Fruit fly (Drosophila melanogaster) whole organism, prepupa: ENCODE results near the gene Zmynd8.
A peak's percentile ranks its signal among the peaks of the same experiment; 100 is the strongest.

Source experiments
- CG10631 ChIP-seq: fragments of 200-800 bp; sonication (Bioruptor generic); optimal IDR thresholded peaks from 2 replicates; lab custom pipeline; 2016; ENCODE audit warnings: missing biosample characterization, missing genetic modification characterization
- CG11294 ChIP-seq: fragments of 200-800 bp; sonication (Bioruptor generic); IDR thresholded peaks from 2 replicates; pipeline ENCODE4 v1.3.6; 2022; ENCODE audit warnings: missing biosample characterization, missing genetic modification characterization
- CG11762 ChIP-seq: fragments of 200-800 bp; sonication (Bioruptor generic); optimal IDR thresholded peaks from 3 replicates; lab custom pipeline; 2016; ENCODE audit warnings: missing biosample characterization, missing genetic modification characterization; ENCODE audit not compliant: insufficient read depth
- CG11902 ChIP-seq: fragments of 200-800 bp; sonication (Bioruptor generic); optimal IDR thresholded peaks from 3 replicates; lab custom pipeline; 2016; ENCODE audit warnings: missing biosample characterization, missing genetic modification characterization
- CG1621 ChIP-seq: fragments of 200-800 bp; sonication (Bioruptor generic); optimal IDR thresholded peaks from 3 replicates; lab custom pipeline; 2018; ENCODE audit warnings: missing biosample characterization, mild to moderate bottlenecking, missing genetic modification characterization
- CG16779 ChIP-seq: fragments of 200-800 bp; sonication (Bioruptor generic); optimal IDR thresholded peaks from 3 replicates; lab custom pipeline; 2017; ENCODE audit warnings: missing biosample characterization, mild to moderate bottlenecking, missing genetic modification characterization
- CG3032 ChIP-seq: fragments of 200-800 bp; optimal IDR thresholded peaks from 2 replicates; lab custom pipeline; 2019; ENCODE audit warnings: missing biosample characterization, mild to moderate bottlenecking, missing genetic modification characterization, moderate library complexity
- CG32006 ChIP-seq: fragments of 200-800 bp; sonication (Bioruptor generic); optimal IDR thresholded peaks from 3 replicates; lab custom pipeline; 2017; ENCODE audit warnings: missing biosample characterization, mild to moderate bottlenecking, missing genetic modification characterization
- CG34406 ChIP-seq: fragments of 200-800 bp; sonication (Bioruptor generic); optimal IDR thresholded peaks from 3 replicates; lab custom pipeline; 2016; ENCODE audit warnings: missing biosample characterization, missing genetic modification characterization
- CG6163 ChIP-seq: fragments of 200-800 bp; sonication (Bioruptor generic); IDR thresholded peaks from 3 replicates; pipeline ENCODE4 v1.3.6; 2022; ENCODE audit warnings: missing biosample characterization, missing genetic modification characterization
- CG6276 ChIP-seq: fragments of 200-800 bp; sonication (Bioruptor generic); optimal IDR thresholded peaks from 2 replicates; lab custom pipeline; 2017; ENCODE audit warnings: missing biosample characterization, mild to moderate bottlenecking, missing genetic modification characterization
- CG6792 ChIP-seq: fragments of 200-800 bp; sonication (Bioruptor generic); optimal IDR thresholded peaks from 3 replicates; lab custom pipeline; 2016; ENCODE audit warnings: missing biosample characterization, missing genetic modification characterization
- CG6808 ChIP-seq: fragments of 200-800 bp; sonication (Bioruptor generic); optimal IDR thresholded peaks from 3 replicates; lab custom pipeline; 2017; ENCODE audit warnings: missing biosample characterization, missing genetic modification characterization, mild to moderate bottlenecking, moderate library complexity, missing genetic modification reagents
- CG7368 ChIP-seq: fragments of 200-800 bp; sonication (Bioruptor generic); optimal IDR thresholded peaks from 3 replicates; lab custom pipeline; 2016; ENCODE audit warnings: missing biosample characterization, missing genetic modification characterization
- CG8319 ChIP-seq: fragments of 200-800 bp; sonication (Bioruptor generic); optimal IDR thresholded peaks from 3 replicates; lab custom pipeline; 2016; ENCODE audit warnings: missing biosample characterization, missing genetic modification characterization
- CG9139 ChIP-seq: fragments of 200-800 bp; sonication (Bioruptor generic); optimal IDR thresholded peaks from 3 replicates; lab custom pipeline; 2017; ENCODE audit warnings: missing biosample characterization, mild to moderate bottlenecking, missing genetic modification characterization
- Eip75B ChIP-seq: fragments of 200-800 bp; sonication (Bioruptor generic); optimal IDR thresholded peaks from 3 replicates; lab custom pipeline; 2016; ENCODE audit warnings: missing biosample characterization, missing genetic modification characterization
- Eip78C ChIP-seq: fragments of 200-800 bp; sonication (Bioruptor generic); peaks from one replicate; lab custom pipeline; 2016; ENCODE audit warnings: missing biosample characterization, missing genetic modification characterization
- Eip93F ChIP-seq: fragments of 200-800 bp; sonication (Bioruptor generic); optimal IDR thresholded peaks from 2 replicates; lab custom pipeline; 2016; ENCODE audit warnings: missing biosample characterization, mild to moderate bottlenecking, missing genetic modification characterization
- Ets21C ChIP-seq: fragments of 200-800 bp; sonication (Bioruptor generic); optimal IDR thresholded peaks from 3 replicates; lab custom pipeline; 2016; ENCODE audit warnings: missing biosample characterization, missing genetic modification characterization
- Ets96B ChIP-seq: fragments of 200-800 bp; optimal IDR thresholded peaks from 2 replicates; lab custom pipeline; 2019; ENCODE audit warnings: missing biosample characterization, mild to moderate bottlenecking, missing genetic modification characterization, moderate library complexity
- Gug ChIP-seq: fragments of 200-800 bp; sonication (Bioruptor generic); IDR thresholded peaks from 2 replicates; pipeline ENCODE4 v1.3.6; 2022; ENCODE audit warnings: missing biosample characterization, missing genetic modification characterization
- Hr38 ChIP-seq: sonication (Bioruptor generic); optimal IDR thresholded peaks from 2 replicates; lab custom pipeline; 2016; ENCODE audit warnings: missing biosample characterization, missing genetic modification characterization
- Hr39 ChIP-seq: fragments of 200-800 bp; sonication (Bioruptor generic); optimal IDR thresholded peaks from 2 replicates; lab custom pipeline; 2016; ENCODE audit warnings: missing biosample characterization, missing genetic modification characterization
- Hr4 ChIP-seq: fragments of 200-800 bp; sonication (Bioruptor generic); optimal IDR thresholded peaks from 3 replicates; lab custom pipeline; 2016; ENCODE audit warnings: missing biosample characterization, missing genetic modification characterization
- Lpt ChIP-seq: fragments of 200-800 bp; sonication (Bioruptor generic); optimal IDR thresholded peaks from 3 replicates; lab custom pipeline; 2016; ENCODE audit warnings: missing biosample characterization, missing genetic modification characterization
- Met ChIP-seq: fragments of 200-800 bp; sonication (Bioruptor generic); optimal IDR thresholded peaks from 3 replicates; lab custom pipeline; 2016; ENCODE audit warnings: missing biosample characterization, missing genetic modification characterization
- OdsH ChIP-seq: fragments of 200-800 bp; sonication (Bioruptor generic); optimal IDR thresholded peaks from 3 replicates; lab custom pipeline; 2016; ENCODE audit warnings: missing biosample characterization, missing genetic modification characterization
- Smox ChIP-seq: fragments of 200-800 bp; sonication (Bioruptor generic); optimal IDR thresholded peaks from 3 replicates; lab custom pipeline; 2016; ENCODE audit warnings: missing biosample characterization, missing genetic modification characterization
- Sox102F ChIP-seq: fragments of 200-800 bp; sonication (Bioruptor generic); optimal IDR thresholded peaks from 2 replicates; lab custom pipeline; 2016; ENCODE audit warnings: missing biosample characterization, mild to moderate bottlenecking, missing genetic modification characterization
- Sox14 ChIP-seq: fragments of 200-800 bp; sonication (Bioruptor generic); optimal IDR thresholded peaks from 3 replicates; lab custom pipeline; 2016; ENCODE audit warnings: missing biosample characterization, missing genetic modification characterization
- Sox15 ChIP-seq: fragments of 200-800 bp; sonication (Bioruptor generic); optimal IDR thresholded peaks from 3 replicates; lab custom pipeline; 2016; ENCODE audit warnings: missing biosample characterization, missing genetic modification characterization
- acj6 ChIP-seq: fragments of 200-800 bp; sonication (Bioruptor generic); optimal IDR thresholded peaks from 3 replicates; lab custom pipeline; 2016; ENCODE audit warnings: missing biosample characterization, missing genetic modification characterization
- cyc ChIP-seq: fragments of 200-800 bp; sonication (Bioruptor generic); optimal IDR thresholded peaks from 3 replicates; lab custom pipeline; 2016; ENCODE audit warnings: missing biosample characterization, missing genetic modification characterization
- dac ChIP-seq: fragments of 200-800 bp; sonication (Bioruptor generic); optimal IDR thresholded peaks from 2 replicates; lab custom pipeline; 2017; ENCODE audit warnings: missing biosample characterization, mild to moderate bottlenecking, missing genetic modification characterization
- dsx ChIP-seq: fragments of 200-800 bp; optimal IDR thresholded peaks from 3 replicates; lab custom pipeline; 2019; ENCODE audit warnings: missing biosample characterization, mild to moderate bottlenecking, missing genetic modification characterization, moderate library complexity; ENCODE audit not compliant: poor library complexity, severe bottlenecking
- esn ChIP-seq: fragments of 200-800 bp; sonication (Bioruptor generic); optimal IDR thresholded peaks from 2 replicates; lab custom pipeline; 2016; ENCODE audit warnings: missing biosample characterization, mild to moderate bottlenecking, missing genetic modification characterization, moderate library complexity
- fd59A ChIP-seq: fragments of 200-800 bp; sonication (Bioruptor generic); optimal IDR thresholded peaks from 2 replicates; lab custom pipeline; 2017; ENCODE audit warnings: missing biosample characterization, mild to moderate bottlenecking, missing genetic modification characterization, missing genetic modification reagents
- fd85E ChIP-seq: fragments of 200-800 bp; sonication (Bioruptor generic); optimal IDR thresholded peaks from 3 replicates; lab custom pipeline; 2016; ENCODE audit warnings: missing biosample characterization, missing genetic modification characterization
- fkh ChIP-seq: fragments of 200-800 bp; sonication (Bioruptor generic); optimal IDR thresholded peaks from 3 replicates; lab custom pipeline; 2017; ENCODE audit warnings: missing biosample characterization, mild to moderate bottlenecking, missing genetic modification characterization, moderate library complexity
- net ChIP-seq: fragments of 200-800 bp; sonication (Bioruptor generic); optimal IDR thresholded peaks from 3 replicates; lab custom pipeline; 2016; ENCODE audit warnings: missing biosample characterization, missing genetic modification characterization
- pdm3 ChIP-seq: fragments of 200-800 bp; sonication (Bioruptor generic); optimal IDR thresholded peaks from 3 replicates; lab custom pipeline; 2016; ENCODE audit warnings: missing biosample characterization, missing genetic modification characterization
- spab ChIP-seq: fragments of 200-800 bp; sonication (Bioruptor generic); optimal IDR thresholded peaks from 2 replicates; lab custom pipeline; 2017; ENCODE audit warnings: missing biosample characterization, mild to moderate bottlenecking, missing genetic modification characterization, missing genetic modification reagents
- ss ChIP-seq, 2 experiments: fragments of 200-800 bp; sonication (Bioruptor generic); optimal IDR thresholded peaks; 2 replicates in 1 of 2; 3 replicates in 1 of 2; lab custom pipeline; 2017 to 2018; ENCODE audit warnings: mild to moderate bottlenecking in 2 of 2, missing biosample characterization in 2 of 2, missing genetic modification characterization in 2 of 2, moderate library complexity in 1 of 2
- svp ChIP-seq: fragments of 200-800 bp; sonication (Bioruptor generic); peaks from one replicate; lab custom pipeline; 2016; ENCODE audit warnings: missing biosample characterization, missing genetic modification characterization
- vri ChIP-seq: fragments of 200-800 bp; sonication (Bioruptor generic); optimal IDR thresholded peaks from 3 replicates; lab custom pipeline; 2016; ENCODE audit warnings: missing biosample characterization, mild to moderate bottlenecking, missing genetic modification characterization

Zmynd8 gene

dm6 chr3R:31688671-31689642, 19.7 kb downstream of the Zmynd8 start (continued):
- TF ChIP-seq fd85E (no peak), CG16779 (no peak), Sox15 (GFP tag; lab: Kevin White, UChicago) (peak; percentile 42), net (GFP tag; lab: Kevin White, UChicago) (peak; percentile 47), Sox102F (GFP tag; lab: Kevin White, UChicago) (peak; percentile 54), Met (peak; percentile 63), CG11762 (GFP tag; lab: Kevin White, UChicago) (peak; percentile 39), CG7368 (GFP tag; lab: Kevin White, UChicago) (peak; percentile 44), CG3032 (peak; percentile 45), CG11294 (GFP tag; lab: Robert Waterston, UW) (no peak), Gug (no peak), pdm3 (peak; percentile 67), Hr39 (GFP tag; lab: Kevin White, UChicago) (peak; percentile 58), Lpt (GFP tag; lab: Kevin White, UChicago) (no peak), fkh (GFP tag; lab: Kevin White, UChicago) (no peak), Sox14 (peak; percentile 38), Hr4 (peak; percentile 70), CG6808 (GFP tag; lab: Kevin White, UChicago) (peak; percentile 14), Ets96B (tag; lab: Kevin White, UChicago) (peak; percentile 52), fd59A (GFP tag; lab: Kevin White, UChicago) (peak; percentile 45), CG9139 (no peak)
- TF ChIP-seq, all 60 proteins: peak for 45

dm6 chr3R:31689727-31690126, 20.5 kb downstream of the Zmynd8 start:
- TF ChIP-seq dac (GFP tag; lab: Kevin White, UChicago) = peak; percentile 72
- TF ChIP-seq Lpt (GFP tag; lab: Kevin White, UChicago) = no peak
- TF ChIP-seq net (GFP tag; lab: Kevin White, UChicago) = peak; percentile 6
- no peak for TF ChIP-seq Sox102F (GFP tag; lab: Kevin White, UChicago)
- TF ChIP-seq Sox15 (GFP tag; lab: Kevin White, UChicago) = no peak
- TF ChIP-seq Ets96B (tag; lab: Kevin White, UChicago) = peak; percentile 8
- TF ChIP-seq cyc (GFP tag; lab: Kevin White, UChicago) = no peak
- no peak for TF ChIP-seq Smox (GFP tag; lab: Kevin White, UChicago)
- TF ChIP-seq svp (GFP tag; lab: Kevin White, UChicago) = no peak
- no peak for TF ChIP-seq CG6792 (GFP tag; lab: Kevin White, UChicago)
- no peak for TF ChIP-seq spab (GFP tag; lab: Kevin White, UChicago)
- TF ChIP-seq CG1621 = no peak
- TF ChIP-seq Eip93F = no peak
- peak; percentile 83 for TF ChIP-seq Eip78C (GFP tag; lab: Kevin White, UChicago)
- peak; percentile 29 for TF ChIP-seq Sox14
- no peak for TF ChIP-seq Met
- peak; percentile 33; the same call in 1 of the 3 replicates for TF ChIP-seq CG6163 (GFP tag; lab: Robert Waterston, UW)
- peak; percentile 43 for TF ChIP-seq CG6276
- no peak for TF ChIP-seq CG6808 (GFP tag; lab: Kevin White, UChicago)
- peak; percentile 87 for TF ChIP-seq CG32006 (GFP tag; lab: Kevin White, UChicago)
- TF ChIP-seq OdsH (GFP tag; lab: Kevin White, UChicago) = peak; percentile 30
- no peak for TF ChIP-seq esn (GFP tag; lab: Kevin White, UChicago)
- TF ChIP-seq Hr4 = peak; percentile 82
- TF ChIP-seq vri (GFP tag; lab: Kevin White, UChicago) = no peak
- peak; percentile 48 for TF ChIP-seq Eip75B (GFP tag; lab: Kevin White, UChicago)
- no peak for TF ChIP-seq Ets21C
- no peak for TF ChIP-seq CG34406
- no peak for TF ChIP-seq dsx (GFP tag; lab: Kevin White, UChicago)
- no peak for TF ChIP-seq CG7368 (GFP tag; lab: Kevin White, UChicago)
- peak; percentile 63 for TF ChIP-seq pdm3
- no peak for TF ChIP-seq CG9139
- no peak for TF ChIP-seq Hr38 (GFP tag; lab: Kevin White, UChicago)
- no peak for TF ChIP-seq CG11902 (GFP tag; lab: Kevin White, UChicago)
- TF ChIP-seq fd85E = no peak
- TF ChIP-seq CG8319 (GFP tag; lab: Kevin White, UChicago) = no peak
- TF ChIP-seq ss (GFP tag; optimal IDR thresholded peaks at IDR 0.05; lab: Kevin White, UChicago) = no peak
- peak; percentile 72 for TF ChIP-seq CG10631
- peak; percentile 45 for TF ChIP-seq acj6 (GFP tag; lab: Kevin White, UChicago)
- TF ChIP-seq CG11762 (GFP tag; lab: Kevin White, UChicago) = peak; percentile 30
- TF ChIP-seq Gug = no peak
